Worm (Caenorhabditis elegans) whole organism, L4/young adult: ENCODE measurements around the gene C06E7.2.

ENCODE experiments used
- W03F9.2 ChIP-seq: fragments of 150-350 bp; optimal IDR thresholded peaks from 2 replicates; lab custom pipeline; 2014; ENCODE audit warnings: missing biosample characterization, missing genetic modification characterization
- dao-5 ChIP-seq: sonication (generic microtip); optimal IDR thresholded peaks from 2 replicates; lab custom pipeline; 2016; ENCODE audit warnings: missing genotype, missing genetic modification characterization, moderate library complexity, missing compliant biosample characterization

ce11 chrIV:5856975-5857374, 17.7 kb downstream of the C06E7.2 start:
- TF ChIP-seq dao-5 (tag; lab: Kevin White, UChicago), result no peak
- TF ChIP-seq W03F9.2 (tag; lab: Kevin White, UChicago), result no peak
